Fruit fly (Drosophila melanogaster): Measurements from ENCODE around the gene Brr2.
A peak's percentile ranks its signal among the peaks of the same experiment; 100 is the strongest.

Gene Brr2

dm6 chr3L:16001164-16001679, 33.5 kb upstream of the Brr2 start (continued):
- TF ChIP-seq CG15011 (GFP tag; optimal IDR thresholded peaks at IDR 0.05) (peak; percentile 8), CG11398 (GFP tag; optimal IDR thresholded peaks at IDR 0.05) (peak; percentile 56), CG10267 (tag; optimal IDR thresholded peaks at IDR 0.05) (peak; percentile 31), CG17359 (tag; optimal IDR thresholded peaks at IDR 0.05) (peak; percentile 75), HLH3B (GFP tag; IDR thresholded peaks at IDR 0.05) (0 out of 2 replicates have a peak, but pooled peaks have one; percentile 36), Rfx (GFP tag; IDR thresholded peaks at IDR 0.05) (peak; percentile 83), ssp (GFP tag; IDR thresholded peaks at IDR 0.05) (0 out of 2 replicates have a peak, but pooled peaks have one; percentile 27), luna (GFP tag; optimal IDR thresholded peaks at IDR 0.05) (peak; percentile 85), slp2 (GFP tag; optimal IDR thresholded peaks at IDR 0.05) (peak; percentile 67), CG9727 (GFP tag; optimal IDR thresholded peaks at IDR 0.05) (peak; percentile 81), CG17361 (GFP tag; IDR thresholded peaks at IDR 0.05) (peak; percentile 75), Blimp-1 (GFP tag; optimal IDR thresholded peaks at IDR 0.05) (peak; percentile 52), CG11504 (tag; optimal IDR thresholded peaks at IDR 0.05) (peak; percentile 79), fru (optimal IDR thresholded peaks at IDR 0.05) (no peak), CG1024 (GFP tag; IDR thresholded peaks at IDR 0.05) (no peak), CG8359 (GFP tag; optimal IDR thresholded peaks at IDR 0.05; ENCODE audit: borderline replicate concordance) (no peak), CG18764 (GFP tag; optimal IDR thresholded peaks at IDR 0.05) (peak; percentile 25), vnd (GFP tag; IDR thresholded peaks at IDR 0.05; ENCODE audit: partially characterized antibody) (no peak), Stat92E (GFP tag; optimal IDR thresholded peaks at IDR 0.05) (no peak), Hsf (GFP tag; optimal IDR thresholded peaks at IDR 0.05) (peak; percentile 78), Dref (GFP tag; IDR thresholded peaks at IDR 0.05) (no peak), Tbp (GFP tag; optimal IDR thresholded peaks at IDR 0.05) (no peak), wor (GFP tag; IDR thresholded peaks at IDR 0.05) (no peak), pzg (GFP tag; optimal IDR thresholded peaks at IDR 0.05) (peak; percentile 11), CG13424 (tag; optimal IDR thresholded peaks at IDR 0.05) (peak; percentile 82), CG4328 (GFP tag; optimal IDR thresholded peaks at IDR 0.05) (peak; percentile 67), Doc2 (GFP tag; IDR thresholded peaks at IDR 0.05) (no peak), twi (tag; optimal IDR thresholded peaks at IDR 0.05) (peak; percentile 14), CG9797 (GFP tag; optimal IDR thresholded peaks at IDR 0.05) (no peak), caup (GFP tag; optimal IDR thresholded peaks at IDR 0.05; ENCODE audit: severe bottlenecking) (peak; percentile 84), Lim3 (GFP tag; IDR thresholded peaks at IDR 0.05) (no peak), Dp (GFP tag; optimal IDR thresholded peaks at IDR 0.05) (no peak), CG9932 (GFP tag; IDR thresholded peaks at IDR 0.05) (peak; percentile 85), CG6272 (GFP tag; IDR thresholded peaks at IDR 0.05) (no peak), CG15073 (GFP tag; optimal IDR thresholded peaks at IDR 0.05) (no peak), chn (GFP tag; optimal IDR thresholded peaks at IDR 0.05) (peak; percentile 40), insv (GFP tag; optimal IDR thresholded peaks at IDR 0.05) (peak in 1 of 2 experiments; percentile 45), CG12299 (tag; optimal IDR thresholded peaks at IDR 0.05) (peak; percentile 68), h (optimal IDR thresholded peaks at IDR 0.05) (no peak), CG13624 (GFP tag; optimal IDR thresholded peaks at IDR 0.05) (peak; percentile 87), CG4820 (GFP tag; optimal IDR thresholded peaks at IDR 0.05) (peak; percentile 36), CG7372 (GFP tag; IDR thresholded peaks at IDR 0.05) (peak; percentile 63), CG2875 (GFP tag; optimal IDR thresholded peaks at IDR 0.05) (peak; percentile 27), bowl (GFP tag; IDR thresholded peaks at IDR 0.05) (no peak), Oli (tag; optimal IDR thresholded peaks at IDR 0.05) (peak; percentile 81), CG17186 (GFP tag; optimal IDR thresholded peaks at IDR 0.05) (no peak), Six4 (GFP tag; optimal IDR thresholded peaks at IDR 0.05) (no peak), Dek (tag; optimal IDR thresholded peaks at IDR 0.05) (peak; percentile 88), Max (GFP tag; optimal IDR thresholded peaks at IDR 0.05) (peak; percentile 37), CG4854 (GFP tag; optimal IDR thresholded peaks at IDR 0.05) (peak; percentile 62), CG12391 (tag; optimal IDR thresholded peaks at IDR 0.05) (peak; percentile 72)
